Worm (Caenorhabditis elegans) whole organism, mixed stage, embryonic: ENCODE measurements around the gene nhr-44.

Experiments
- M03D4.4 ChIP-seq: sonication (generic microtip); optimal IDR thresholded peaks from 2 replicates; lab custom pipeline; 2017; ENCODE audit warnings: mild to moderate bottlenecking, missing genetic modification characterization, missing compliant biosample characterization
- blmp-1 ChIP-seq: fragments of 150-350 bp; optimal IDR thresholded peaks from 2 replicates; lab custom pipeline; 2014; ENCODE audit warnings: missing biosample characterization, missing genetic modification characterization
- ceh-39 ChIP-seq: fragments of 150-350 bp; optimal IDR thresholded peaks from 2 replicates; lab custom pipeline; 2014; ENCODE audit warnings: missing biosample characterization, missing genetic modification characterization
- ceh-43 ChIP-seq: fragments of 200-800 bp; sonication (Bioruptor generic); optimal IDR thresholded peaks from 2 replicates; lab custom pipeline; 2018; ENCODE audit warnings: mild to moderate bottlenecking, missing genetic modification characterization, moderate library complexity, missing compliant biosample characterization
- ceh-83 ChIP-seq: fragments of 200-800 bp; sonication (Bioruptor generic); optimal IDR thresholded peaks from 2 replicates; lab custom pipeline; 2018; ENCODE audit warnings: mild to moderate bottlenecking, missing genetic modification characterization, missing compliant biosample characterization
- ces-1 ChIP-seq: fragments of 150-350 bp; optimal IDR thresholded peaks from 2 replicates; lab custom pipeline; 2014; ENCODE audit warnings: missing biosample characterization, missing genetic modification reagents, missing genetic modification characterization
- drap-1 ChIP-seq: fragments of 200-800 bp; sonication (Bioruptor generic); optimal IDR thresholded peaks from 3 replicates; lab custom pipeline; 2018; ENCODE audit warnings: mild to moderate bottlenecking, missing genetic modification characterization, missing compliant biosample characterization
- elt-1 ChIP-seq: sonication (generic microtip); optimal IDR thresholded peaks from 2 replicates; lab custom pipeline; 2017; ENCODE audit warnings: missing genetic modification characterization, mild to moderate bottlenecking, missing compliant biosample characterization, antibody characterized with exemption, moderate library complexity, borderline replicate concordance; ENCODE audit not compliant: insufficient read depth
- elt-3 ChIP-seq: fragments of 150-350 bp; optimal IDR thresholded peaks from 2 replicates; lab custom pipeline; 2014; ENCODE audit warnings: missing biosample characterization, missing genetic modification characterization
- ham-2 ChIP-seq: fragments of 200-800 bp; sonication (Bioruptor generic); optimal IDR thresholded peaks from 2 replicates; lab custom pipeline; 2018; ENCODE audit warnings: mild to moderate bottlenecking, missing genetic modification characterization, missing compliant biosample characterization
- hlh-1 ChIP-seq: fragments of 150-350 bp; optimal IDR thresholded peaks from 2 replicates; lab custom pipeline; 2014; ENCODE audit warnings: missing biosample characterization, missing genetic modification reagents, missing genetic modification characterization
- lin-13 ChIP-seq: fragments of 150-350 bp; optimal IDR thresholded peaks from 2 replicates; lab custom pipeline; 2014; ENCODE audit warnings: missing biosample characterization, missing genetic modification characterization
- lsy-2 ChIP-seq: fragments of 150-350 bp; optimal IDR thresholded peaks from 2 replicates; lab custom pipeline; 2014; ENCODE audit warnings: missing biosample characterization, missing genetic modification characterization
- mab-5 ChIP-seq: fragments of 150-350 bp; optimal IDR thresholded peaks from 2 replicates; lab custom pipeline; 2014; ENCODE audit warnings: missing biosample characterization, missing genetic modification characterization
- mep-1 ChIP-seq: fragments of 150-350 bp; optimal IDR thresholded peaks from 2 replicates; lab custom pipeline; 2017; ENCODE audit warnings: missing biosample characterization, missing genetic modification reagents, missing genetic modification characterization, inconsistent platforms
- mls-2 ChIP-seq: sonication (generic microtip); optimal IDR thresholded peaks from 2 replicates; lab custom pipeline; 2016; ENCODE audit warnings: mild to moderate bottlenecking, missing genetic modification characterization, moderate library complexity, missing compliant biosample characterization
- nhr-12 ChIP-seq: fragments of 150-350 bp; optimal IDR thresholded peaks from 2 replicates; lab custom pipeline; 2014; ENCODE audit warnings: missing biosample characterization, missing genetic modification characterization
- nhr-237 ChIP-seq: fragments of 150-350 bp; optimal IDR thresholded peaks from 2 replicates; lab custom pipeline; 2014; ENCODE audit warnings: missing biosample characterization, missing genetic modification characterization
- nhr-28 ChIP-seq: fragments of 150-350 bp; optimal IDR thresholded peaks from 2 replicates; lab custom pipeline; 2014; ENCODE audit warnings: missing biosample characterization, missing genetic modification characterization
- nhr-76 ChIP-seq: sonication (generic microtip); optimal IDR thresholded peaks from 2 replicates; lab custom pipeline; 2017; ENCODE audit warnings: missing biosample characterization, missing genetic modification characterization
- pha-4 ChIP-seq: fragments of 150-350 bp; optimal IDR thresholded peaks from 2 replicates; lab custom pipeline; 2018; ENCODE audit warnings: missing biosample characterization, missing genetic modification reagents, missing genetic modification characterization
- snpc-4 ChIP-seq: fragments of 150-350 bp; optimal IDR thresholded peaks from 2 replicates; lab custom pipeline; 2014; ENCODE audit warnings: missing biosample characterization, missing genetic modification characterization
- sptf-1 ChIP-seq: sonication (generic microtip); optimal IDR thresholded peaks from 2 replicates; lab custom pipeline; 2017; ENCODE audit warnings: mild to moderate bottlenecking, missing genetic modification characterization, moderate library complexity, missing compliant biosample characterization
- tbx-8 ChIP-seq: fragments of 200-800 bp; sonication (Bioruptor generic); optimal IDR thresholded peaks from 2 replicates; lab custom pipeline; 2018; ENCODE audit warnings: mild to moderate bottlenecking, missing genetic modification characterization, moderate library complexity, missing compliant biosample characterization
- unc-120 ChIP-seq: sonication (generic microtip); optimal IDR thresholded peaks from 2 replicates; lab custom pipeline; 2017; ENCODE audit warnings: missing genetic modification characterization, missing compliant biosample characterization; ENCODE audit not compliant: poor library complexity, severe bottlenecking
- unc-62 ChIP-seq: fragments of 150-350 bp; optimal IDR thresholded peaks from 2 replicates; lab custom pipeline; 2014; ENCODE audit warnings: missing biosample characterization, missing genetic modification reagents, missing genetic modification characterization
- zip-8 ChIP-seq: fragments of 150-350 bp; optimal IDR thresholded peaks from 2 replicates; lab custom pipeline; 2014; ENCODE audit warnings: missing biosample characterization, missing genetic modification characterization
- ztf-11 ChIP-seq: fragments of 150-350 bp; optimal IDR thresholded peaks from 2 replicates; lab custom pipeline; 2014; ENCODE audit warnings: missing biosample characterization, missing genetic modification characterization

The nhr-44 gene

DNA sequence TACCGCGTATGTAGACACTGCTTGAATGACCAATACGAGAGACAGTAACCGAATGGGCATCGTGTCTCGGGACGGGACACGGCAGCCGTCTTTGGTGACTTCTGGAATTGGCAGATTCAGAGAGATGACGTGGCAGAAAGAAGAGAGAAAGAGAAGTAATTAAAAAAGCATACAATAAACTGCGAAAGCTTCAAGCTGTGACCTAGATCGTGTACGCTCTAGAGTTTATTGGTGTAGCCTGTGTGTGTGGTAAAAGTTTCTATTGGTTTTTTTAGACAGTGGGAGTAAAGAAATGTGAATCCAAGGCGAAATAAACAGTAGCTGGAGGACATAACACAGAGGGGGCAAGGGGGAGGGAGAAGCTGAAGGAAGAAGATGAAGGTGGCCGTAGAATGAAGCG, 19.9 kb downstream of the nhr-44 start, which contains the start of gene T19A5.3:
T19A5.3 (minus strand) TSS at position 101 of the 400 bp plus-strand sequence.
- TF ChIP-seq nhr-12 (tag; lab: Kevin White, UChicago) (no peak), drap-1 (GFP tag; lab: Kevin White, UChicago) (no peak), ces-1 (GFP tag; lab: Kevin White, UChicago) (no peak), ztf-11 (no peak)

DNA sequence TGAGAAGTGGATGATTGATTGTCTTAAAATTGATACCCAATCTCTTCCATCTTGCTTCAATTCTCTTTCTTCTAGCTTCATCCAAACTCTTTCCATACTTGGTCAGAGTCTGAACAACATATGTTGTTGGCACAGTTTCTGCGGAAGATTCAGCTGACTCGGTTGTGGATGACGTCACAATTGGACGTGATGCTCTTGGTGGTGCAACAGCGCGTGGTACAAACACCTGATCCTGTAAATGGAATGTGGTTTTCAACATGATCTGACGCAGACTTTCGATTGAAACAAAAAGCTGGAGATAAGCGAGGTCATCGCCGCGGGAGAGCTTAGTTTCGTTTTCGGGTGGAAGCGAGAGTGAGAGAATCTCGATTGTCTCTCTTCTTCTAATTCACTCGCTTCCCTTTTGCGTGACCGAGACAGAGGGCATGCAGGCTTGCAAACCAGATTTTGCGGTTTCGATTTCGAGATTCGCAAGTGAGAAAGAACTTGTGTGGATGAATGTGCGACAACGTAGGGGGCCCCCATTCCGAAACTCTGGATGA, 21.4 kb downstream of the nhr-44 start:
- peak; percentile 11 for TF ChIP-seq ham-2 (GFP tag; lab: Kevin White, UChicago)
- TF ChIP-seq unc-62 (GFP tag; lab: Kevin White, UChicago) = no peak
- peak; percentile 55 for TF ChIP-seq zip-8 (tag; lab: Kevin White, UChicago)
- TF ChIP-seq sptf-1 = no peak
- peak; percentile 75 for TF ChIP-seq blmp-1 (tag; lab: Kevin White, UChicago)

DNA sequence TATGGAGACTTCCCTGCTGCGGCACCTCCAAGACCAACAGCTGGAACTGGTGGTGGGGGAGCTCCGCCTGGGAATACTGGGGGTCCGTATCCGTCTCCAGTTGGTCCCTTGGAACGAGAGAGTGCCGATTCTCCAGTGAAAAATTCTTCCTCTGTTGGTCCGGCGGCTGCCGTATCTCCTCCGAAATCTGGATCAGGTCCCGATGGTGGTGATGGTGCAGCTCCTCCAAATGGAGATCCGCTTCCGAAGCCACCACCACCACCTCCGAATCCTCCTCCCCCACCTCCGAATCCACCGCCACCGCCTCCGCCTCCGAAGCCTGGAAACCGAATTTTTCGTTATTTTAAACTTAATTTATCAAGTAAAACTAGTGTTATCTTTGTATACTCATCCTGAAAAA, 23.5 kb downstream of the nhr-44 start:
- TF ChIP-seq hlh-1 (tag; lab: Kevin White, UChicago) (no peak), drap-1 (GFP tag; lab: Kevin White, UChicago) (no peak), elt-3 (no peak), ham-2 (GFP tag; lab: Kevin White, UChicago) (no peak)

DNA sequence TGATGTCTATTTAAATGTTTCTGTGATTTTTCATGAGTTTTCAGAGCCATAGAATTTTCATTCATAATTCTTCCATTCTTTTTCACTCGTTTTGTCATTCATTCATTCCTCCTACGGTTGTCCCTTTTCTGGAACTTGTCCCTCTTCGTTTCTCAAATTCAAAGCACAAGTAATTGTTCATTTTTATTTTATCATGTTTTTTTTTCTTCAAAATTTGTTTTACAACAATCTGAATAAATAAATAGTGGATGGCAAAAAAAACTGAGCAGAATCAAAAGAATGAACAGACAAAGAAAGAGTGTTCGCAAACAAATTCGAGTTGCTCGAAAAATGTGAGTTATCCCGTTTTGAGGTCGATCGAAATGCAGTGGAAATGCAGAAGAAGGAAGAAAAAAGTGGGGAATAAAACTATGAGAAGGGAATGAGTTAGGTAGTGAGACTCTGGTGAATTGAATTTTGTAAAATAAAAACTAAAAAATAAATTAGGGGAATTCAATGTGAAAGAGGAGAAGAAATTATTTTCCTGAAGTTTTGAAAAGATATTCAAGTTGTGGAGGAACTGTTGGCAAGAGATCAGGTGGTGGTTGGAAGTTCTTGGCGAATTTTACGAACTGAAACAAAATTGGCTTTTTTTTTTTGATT, 24.4 kb downstream of the nhr-44 start:
- TF ChIP-seq unc-62 (GFP tag; lab: Kevin White, UChicago) = no peak
- TF ChIP-seq hlh-1 (tag; lab: Kevin White, UChicago) = no peak
- no peak for TF ChIP-seq lsy-2 (tag; lab: Kevin White, UChicago)
- no peak for TF ChIP-seq drap-1 (GFP tag; lab: Kevin White, UChicago)

DNA sequence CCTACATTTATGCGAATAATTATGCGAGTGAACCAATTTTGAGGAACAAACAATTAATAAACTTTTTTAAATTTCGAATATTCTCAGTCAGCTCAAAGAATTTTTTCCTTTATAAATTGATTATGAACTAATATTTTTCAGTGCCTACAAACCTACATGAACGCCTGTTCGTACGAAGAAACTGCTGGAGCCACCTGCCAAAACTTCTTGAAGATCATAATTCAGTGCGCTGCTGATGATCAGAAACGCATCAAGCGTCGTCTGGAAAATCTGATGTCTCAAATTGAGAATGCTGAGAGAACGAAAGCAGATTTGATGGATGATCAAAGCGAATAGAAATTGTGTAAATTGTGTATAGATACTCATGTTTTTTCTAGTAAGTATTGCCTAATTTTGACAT, 25.0 kb downstream of the nhr-44 start:
- no peak for TF ChIP-seq ztf-11
- no peak for TF ChIP-seq tbx-8 (GFP tag; lab: Kevin White, UChicago)
- TF ChIP-seq mab-5 (tag; lab: Kevin White, UChicago) = no peak
- no peak for TF ChIP-seq pha-4
- TF ChIP-seq nhr-237 (tag; lab: Kevin White, UChicago) = no peak
- no peak for TF ChIP-seq lsy-2 (tag; lab: Kevin White, UChicago)
- TF ChIP-seq ceh-43 (GFP tag; lab: Kevin White, UChicago) = no peak
- TF ChIP-seq nhr-76 (tag; lab: Kevin White, UChicago) = no peak
- TF ChIP-seq ceh-39 = no peak
- no peak for TF ChIP-seq M03D4.4 (tag; lab: Kevin White, UChicago)
- TF ChIP-seq mls-2 = no peak
- no peak for TF ChIP-seq nhr-12 (tag; lab: Kevin White, UChicago)
- no peak for TF ChIP-seq ceh-83 (GFP tag; lab: Kevin White, UChicago)
- TF ChIP-seq nhr-28 (tag; lab: Kevin White, UChicago) = no peak
- TF ChIP-seq snpc-4 (tag; lab: Kevin White, UChicago) = no peak
- TF ChIP-seq mep-1 (tag; lab: Kevin White, UChicago) = no peak
- TF ChIP-seq elt-1 (tag; lab: Kevin White, UChicago) = no peak

DNA sequence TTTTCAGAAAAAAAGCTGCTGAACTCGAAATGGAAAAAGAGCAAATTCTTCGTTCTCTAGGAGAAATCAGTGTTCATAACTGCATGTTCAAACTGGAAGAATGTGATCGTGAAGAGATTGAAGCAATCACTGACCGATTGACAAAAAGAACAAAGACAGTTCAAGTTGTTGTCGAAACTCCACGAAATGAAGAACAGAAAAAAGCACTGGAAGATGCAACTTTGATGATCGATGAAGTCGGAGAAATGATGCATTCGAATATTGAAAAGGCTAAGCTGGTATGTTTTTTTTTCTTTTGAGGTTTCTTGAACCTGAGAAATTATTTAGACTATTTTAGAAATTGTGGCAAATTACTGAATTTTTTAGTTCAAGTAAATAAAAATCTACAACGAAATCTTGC, 25.5 kb downstream of the nhr-44 start:
- TF ChIP-seq lin-13 (tag; lab: Kevin White, UChicago) = no peak
- no peak for TF ChIP-seq unc-120 (tag; lab: Kevin White, UChicago)
- TF ChIP-seq zip-8 (tag; lab: Kevin White, UChicago) = no peak
- TF ChIP-seq blmp-1 (tag; lab: Kevin White, UChicago) = no peak
- TF ChIP-seq, all 35 proteins: peak for 0
